Fruit fly (Drosophila melanogaster): ENCODE data around the gene Dph1.

Dph1 gene

DNA sequence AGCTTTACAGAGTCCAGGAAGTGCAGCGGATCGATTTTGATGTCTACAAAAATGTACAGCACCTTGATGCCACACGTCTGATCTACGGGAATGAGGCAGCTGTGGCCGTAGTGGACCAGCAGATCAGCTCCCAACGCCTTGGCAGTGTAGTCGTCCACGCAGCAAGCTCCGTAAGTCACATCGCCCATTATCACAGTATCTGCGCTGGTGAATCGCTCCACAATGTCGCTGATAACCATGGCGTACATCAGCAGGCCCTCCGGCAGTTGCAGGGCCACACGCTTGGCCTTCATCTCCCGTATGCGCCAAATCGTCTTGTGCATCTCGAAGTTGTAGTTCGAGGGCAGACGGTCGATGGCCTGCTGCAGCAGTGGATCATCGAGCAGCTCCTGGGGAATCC lies 1.7 kb downstream of the Dph1 start:
- TF ChIP-seq Hnf4 (GFP tag; optimal IDR thresholded peaks at IDR 0.05): no peak
- no peak for TF ChIP-seq Mio (GFP tag; optimal IDR thresholded peaks at IDR 0.05)
- TF ChIP-seq CG32264 (GFP tag; optimal IDR thresholded peaks at IDR 0.05): no peak
- TF ChIP-seq usp (GFP tag; optimal IDR thresholded peaks at IDR 0.05): no peak
- no peak for TF ChIP-seq rgr (GFP tag; optimal IDR thresholded peaks at IDR 0.05)
- no peak for TF ChIP-seq sv (GFP tag; optimal IDR thresholded peaks at IDR 0.05)
- no peak for TF ChIP-seq GATAd (GFP tag; optimal IDR thresholded peaks at IDR 0.05)
- no peak for TF ChIP-seq brk (GFP tag; optimal IDR thresholded peaks at IDR 0.05)
- TF ChIP-seq pan (optimal IDR thresholded peaks at IDR 0.05): no peak
- no peak for TF ChIP-seq Myc (optimal IDR thresholded peaks at IDR 0.05)
- no peak for TF ChIP-seq CG9705 (GFP tag; optimal IDR thresholded peaks at IDR 0.05)

DNA sequence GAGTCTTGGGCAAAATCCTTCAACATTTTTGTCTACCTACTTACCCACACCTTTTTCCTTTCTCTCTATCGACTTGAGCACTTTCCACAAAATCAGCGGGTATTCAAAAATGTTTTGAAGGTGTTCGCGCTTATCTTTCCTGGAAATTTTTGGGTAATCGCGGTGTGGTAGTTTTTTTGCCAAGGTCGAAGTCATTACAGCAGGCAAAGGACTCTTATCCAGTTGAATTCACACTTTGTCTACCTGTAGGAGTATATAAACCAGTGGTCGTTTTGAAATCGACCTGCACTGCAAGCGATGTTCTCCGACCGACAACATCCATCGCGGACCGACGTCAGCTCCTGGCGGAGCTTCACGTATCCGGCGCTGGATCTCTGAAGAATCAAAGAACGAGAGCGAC lies 3.9 kb downstream of the Dph1 start:
- no peak for TF ChIP-seq Hr78 (GFP tag; optimal IDR thresholded peaks at IDR 0.05)
- no peak for TF ChIP-seq br (GFP tag; optimal IDR thresholded peaks at IDR 0.05)
- no peak for TF ChIP-seq Mio (GFP tag; optimal IDR thresholded peaks at IDR 0.05)
- no peak for TF ChIP-seq sv (GFP tag; optimal IDR thresholded peaks at IDR 0.05)
- no peak for TF ChIP-seq foxo (GFP tag; optimal IDR thresholded peaks at IDR 0.05)
- no peak for TF ChIP-seq HLH106 (tag; optimal IDR thresholded peaks at IDR 0.05)
- TF ChIP-seq rgr (GFP tag; optimal IDR thresholded peaks at IDR 0.05): no peak
- TF ChIP-seq fru (GFP tag; optimal IDR thresholded peaks at IDR 0.05): no peak
- no peak for TF ChIP-seq tai (GFP tag; optimal IDR thresholded peaks at IDR 0.05)
- TF ChIP-seq CG9705 (GFP tag; optimal IDR thresholded peaks at IDR 0.05): no peak
- TF ChIP-seq usp (GFP tag; optimal IDR thresholded peaks at IDR 0.05): no peak
- no peak for TF ChIP-seq pan (optimal IDR thresholded peaks at IDR 0.05)
- no peak for TF ChIP-seq CrebA (GFP tag; optimal IDR thresholded peaks at IDR 0.05; ENCODE audit: borderline replicate concordance)
- no peak for TF ChIP-seq woc (GFP tag; optimal IDR thresholded peaks at IDR 0.05)
- TF ChIP-seq dl (GFP tag; optimal IDR thresholded peaks at IDR 0.05; ENCODE audit: insufficient read depth in 1 of 2, partially characterized antibody in 2 of 2): no peak
- TF ChIP-seq Hnf4 (GFP tag; optimal IDR thresholded peaks at IDR 0.05): no peak
- no peak for TF ChIP-seq Myc (optimal IDR thresholded peaks at IDR 0.05)
- TF ChIP-seq Jra (GFP tag; optimal IDR thresholded peaks at IDR 0.05): no peak

dm6 chr3L:11691203-11691797 lies 5.5 kb downstream of the Dph1 start, which contains the start of the genes Pldn and CG14135:
Gene Pldn (minus strand): TSS chr3L:11691399.
Gene CG14135 (plus strand): TSS chr3L:11691571.
- no peak for TF ChIP-seq psq (GFP tag; optimal IDR thresholded peaks at IDR 0.05)
- TF ChIP-seq br (GFP tag; optimal IDR thresholded peaks at IDR 0.05): no peak
- TF ChIP-seq tai (GFP tag; optimal IDR thresholded peaks at IDR 0.05): peak; percentile 58
- TF ChIP-seq brk (GFP tag; optimal IDR thresholded peaks at IDR 0.05): peak; percentile 10
- peak; percentile 43 for TF ChIP-seq Myc (optimal IDR thresholded peaks at IDR 0.05)
- TF ChIP-seq Hnf4 (GFP tag; optimal IDR thresholded peaks at IDR 0.05): peak; percentile 3
- no peak for TF ChIP-seq Mio (GFP tag; optimal IDR thresholded peaks at IDR 0.05)
- TF ChIP-seq Dif (GFP tag; optimal IDR thresholded peaks at IDR 0.05; ENCODE audit: partially characterized antibody): no peak

DNA sequence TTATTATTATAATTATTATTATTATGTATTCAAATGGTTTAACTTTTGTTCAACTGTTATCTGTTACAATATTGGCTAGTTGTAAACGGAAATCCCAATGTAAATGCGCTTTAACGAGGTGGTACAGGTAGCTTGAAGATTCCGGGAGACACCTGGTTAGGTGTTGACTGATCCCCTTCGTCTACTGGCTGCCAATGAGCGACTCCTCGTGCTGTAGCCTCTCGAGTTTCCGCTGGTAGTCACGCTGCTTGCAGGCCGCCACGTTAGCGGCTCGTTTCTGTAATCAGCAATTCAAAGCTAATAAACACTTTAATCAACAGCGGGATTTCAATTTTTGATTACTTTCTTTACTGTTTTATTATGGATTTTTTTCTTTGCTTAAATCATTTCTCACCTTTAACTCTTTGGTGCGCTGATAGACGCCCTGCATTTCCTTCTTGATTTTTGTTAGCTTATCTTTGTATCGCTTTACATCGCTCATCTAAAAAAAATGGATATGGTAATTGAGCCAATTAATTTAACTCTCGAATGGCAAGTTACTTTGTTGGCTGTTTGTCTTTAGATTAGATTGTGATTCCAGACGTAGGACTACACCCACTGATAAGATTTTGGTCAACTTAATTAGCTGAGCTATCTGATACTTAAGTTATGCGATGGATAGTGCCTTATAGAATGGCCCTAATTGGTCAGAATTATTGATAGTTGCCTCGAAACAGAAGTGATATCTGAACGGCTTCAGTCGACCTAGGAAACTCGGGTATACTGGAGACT lies 6.7 kb downstream of the Dph1 start:
- TF ChIP-seq Rel (GFP tag; optimal IDR thresholded peaks at IDR 0.05) (no peak), Rel (tag; optimal IDR thresholded peaks at IDR 0.05) (peak; percentile 6), Sp1 (GFP tag; optimal IDR thresholded peaks at IDR 0.05) (peak; percentile 31), Vsx2 (GFP tag; optimal IDR thresholded peaks at IDR 0.05; ENCODE audit: partially characterized antibody) (peak; percentile 81), Myc (optimal IDR thresholded peaks at IDR 0.05) (no peak)

- TF ChIP-seq ey (GFP tag; optimal IDR thresholded peaks at IDR 0.05): no peak
- no peak for TF ChIP-seq dsf (GFP tag; optimal IDR thresholded peaks at IDR 0.05; ENCODE audit: borderline replicate concordance)
- TF ChIP-seq lola (GFP tag; optimal IDR thresholded peaks at IDR 0.05): no peak
- TF ChIP-seq rgr (GFP tag; optimal IDR thresholded peaks at IDR 0.05): no peak
- no peak for TF ChIP-seq Rel (GFP tag; optimal IDR thresholded peaks at IDR 0.05)
- TF ChIP-seq Rel (tag; optimal IDR thresholded peaks at IDR 0.05): no peak
- no peak for TF ChIP-seq HLH106 (tag; optimal IDR thresholded peaks at IDR 0.05)
- TF ChIP-seq CG32264 (GFP tag; optimal IDR thresholded peaks at IDR 0.05): no peak
- TF ChIP-seq dmrt93B (GFP tag; optimal IDR thresholded peaks at IDR 0.05): no peak
- TF ChIP-seq Jra (GFP tag; optimal IDR thresholded peaks at IDR 0.05): no peak
- TF ChIP-seq Sp1 (GFP tag; optimal IDR thresholded peaks at IDR 0.05): no peak
- TF ChIP-seq fru (GFP tag; optimal IDR thresholded peaks at IDR 0.05): no peak
- TF ChIP-seq usp (GFP tag; optimal IDR thresholded peaks at IDR 0.05): no peak
- no peak for TF ChIP-seq foxo (GFP tag; optimal IDR thresholded peaks at IDR 0.05)
- no peak for TF ChIP-seq CrebA (GFP tag; optimal IDR thresholded peaks at IDR 0.05; ENCODE audit: borderline replicate concordance)
- no peak for TF ChIP-seq tai (GFP tag; optimal IDR thresholded peaks at IDR 0.05)
- no peak for TF ChIP-seq woc (GFP tag; optimal IDR thresholded peaks at IDR 0.05)
Measured at dm6 chr3L:11685876-11686275, 10.9 kb downstream of the Dph1 start.

All from whole organism, wandering third instar larva.